Fruit fly (Drosophila melanogaster): Measurements from ENCODE around the gene Trmt61.

Gene Trmt61

dm6 chr3R:26042131-26042885 lies 17.0 kb upstream of the Trmt61 start (continued):
- TF ChIP-seq fd64A (GFP tag; optimal IDR thresholded peaks at IDR 0.05) = peak; percentile 82
- TF ChIP-seq CG31388 (GFP tag; optimal IDR thresholded peaks at IDR 0.05) = peak; percentile 89
- TF ChIP-seq CG3847 (GFP tag; IDR thresholded peaks at IDR 0.05) = peak; percentile 96
- TF ChIP-seq ash1 (GFP tag; optimal IDR thresholded peaks at IDR 0.05) = no peak
- peak; percentile 95 for TF ChIP-seq CG15269 (tag; optimal IDR thresholded peaks at IDR 0.05)
- peak; percentile 94 for TF ChIP-seq CG8924 (tag; optimal IDR thresholded peaks at IDR 0.05)
- TF ChIP-seq sim (GFP tag; IDR thresholded peaks at IDR 0.05) = peak; percentile 95
- peak; percentile 82 for TF ChIP-seq CG31365 (tag; optimal IDR thresholded peaks at IDR 0.05)
- TF ChIP-seq row (GFP tag; IDR thresholded peaks at IDR 0.05) = peak; percentile 97
- no peak for TF ChIP-seq Doc3 (GFP tag; IDR thresholded peaks at IDR 0.05; ENCODE audit: partially characterized antibody)
- TF ChIP-seq CG1024 (GFP tag; IDR thresholded peaks at IDR 0.05) = peak; percentile 92
- peak; percentile 98 for TF ChIP-seq H2.0 (GFP tag; IDR thresholded peaks at IDR 0.05)
- TF ChIP-seq Hmx (GFP tag; optimal IDR thresholded peaks at IDR 0.05) = peak; percentile 77
- peak; percentile 91 for TF ChIP-seq Nf-YA (GFP tag; IDR thresholded peaks at IDR 0.05)
- peak; percentile 98 for TF ChIP-seq Antp (GFP tag; optimal IDR thresholded peaks at IDR 0.05)
- peak; percentile 95 for TF ChIP-seq CG4854 (GFP tag; optimal IDR thresholded peaks at IDR 0.05)
- TF ChIP-seq CG6765 (GFP tag; optimal IDR thresholded peaks at IDR 0.05) = peak; percentile 92
- peak; percentile 69 for TF ChIP-seq CG4360 (GFP tag; IDR thresholded peaks at IDR 0.05)
- TF ChIP-seq CG12071 (GFP tag; optimal IDR thresholded peaks at IDR 0.05) = peak; percentile 95
- peak; percentile 97 for TF ChIP-seq mam (GFP tag; optimal IDR thresholded peaks at IDR 0.05)
- TF ChIP-seq CG9932 (GFP tag; IDR thresholded peaks at IDR 0.05) = peak; percentile 96
- TF ChIP-seq eve (GFP tag; optimal IDR thresholded peaks at IDR 0.05) = peak in 1 of 2 experiments; percentile 30
- peak; percentile 97 for TF ChIP-seq CG4424 (GFP tag; optimal IDR thresholded peaks at IDR 0.05)
- TF ChIP-seq peb (GFP tag; IDR thresholded peaks at IDR 0.05) = peak; percentile 95
- TF ChIP-seq zen (tag; optimal IDR thresholded peaks at IDR 0.05) = peak; percentile 92
- TF ChIP-seq knrl (GFP tag; IDR thresholded peaks at IDR 0.05; ENCODE audit: partially characterized antibody) = no peak
- TF ChIP-seq CG12659 (GFP tag; optimal IDR thresholded peaks at IDR 0.05) = peak; percentile 97
- TF ChIP-seq Pdp1 (GFP tag; optimal IDR thresholded peaks at IDR 0.05) = peak; percentile 96 to 97
- TF ChIP-seq nmo (GFP tag; optimal IDR thresholded peaks at IDR 0.05) = peak; percentile 96
- TF ChIP-seq Jarid2 (GFP tag; optimal IDR thresholded peaks at IDR 0.05) = peak; percentile 80
- TF ChIP-seq CG30431 (GFP tag; optimal IDR thresholded peaks at IDR 0.05) = peak; percentile 96
- TF ChIP-seq ssp (GFP tag; IDR thresholded peaks at IDR 0.05) = peak; percentile 89
- TF ChIP-seq Rfx (GFP tag; IDR thresholded peaks at IDR 0.05) = peak; percentile 98
- peak; percentile 96 for TF ChIP-seq eyg (GFP tag; optimal IDR thresholded peaks at IDR 0.05)
- TF ChIP-seq gem (tag; optimal IDR thresholded peaks at IDR 0.05) = peak; percentile 97
- peak; percentile 97 for TF ChIP-seq esg (GFP tag; conservative IDR thresholded peaks at IDR 0.05)
- TF ChIP-seq Sin3A (optimal IDR thresholded peaks at IDR 0.05) = peak; percentile 25
- TF ChIP-seq Fer3 (tag; optimal IDR thresholded peaks at IDR 0.05) = peak; percentile 95
- TF ChIP-seq ara (GFP tag; IDR thresholded peaks at IDR 0.05) = peak; percentile 98
- TF ChIP-seq gsb-n (tag; optimal IDR thresholded peaks at IDR 0.05) = peak; percentile 93
- no peak for TF ChIP-seq pan (optimal IDR thresholded peaks at IDR 0.05)
- peak in 1 of 2 experiments; percentile 98 for TF ChIP-seq pan (GFP tag; optimal IDR thresholded peaks at IDR 0.05 in 1 of 2, IDR thresholded peaks at IDR 0.05 in 1 of 2)
- peak; percentile 96 for TF ChIP-seq fd96Cb (tag; optimal IDR thresholded peaks at IDR 0.05)
- peak; percentile 82 for TF ChIP-seq CG10267 (tag; optimal IDR thresholded peaks at IDR 0.05)
- TF ChIP-seq tio (GFP tag; optimal IDR thresholded peaks at IDR 0.05) = peak; percentile 97
- no peak for TF ChIP-seq hb (GFP tag; IDR thresholded peaks at IDR 0.05; ENCODE audit: partially characterized antibody)
- peak; percentile 53 for TF ChIP-seq Kr (GFP tag; optimal IDR thresholded peaks at IDR 0.05)
- TF ChIP-seq tap (tag; optimal IDR thresholded peaks at IDR 0.05) = peak; percentile 85
- peak; percentile 64 for TF ChIP-seq fd102C (GFP tag; optimal IDR thresholded peaks at IDR 0.05)
- peak; percentile 93 for TF ChIP-seq CG31224 (GFP tag; IDR thresholded peaks at IDR 0.05)
